Worm (Caenorhabditis elegans): Measurements from ENCODE around the gene C24H12.1.

DNA sequence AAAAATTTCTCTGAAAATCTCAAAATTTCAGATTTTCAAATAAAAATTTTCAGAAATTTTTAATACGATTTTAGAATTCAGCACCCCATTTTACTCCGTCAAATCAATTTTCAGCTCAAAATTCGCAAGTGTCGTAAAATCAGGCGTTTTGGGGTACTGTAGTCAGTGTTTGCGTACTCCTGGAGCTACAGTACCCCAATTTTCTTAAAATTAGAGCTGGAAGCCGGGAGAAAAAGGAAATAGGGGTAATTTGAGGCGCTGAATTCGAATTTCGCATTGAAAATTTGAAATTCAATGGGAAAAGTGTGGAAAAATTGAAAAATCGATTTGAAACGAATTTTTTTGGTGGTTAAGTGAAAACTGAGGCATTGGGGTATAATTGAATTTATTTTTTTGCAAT is 20.1 kb downstream of the C24H12.1 start:
- TF ChIP-seq skn-1 (tag; optimal IDR thresholded peaks at IDR 0.05) = no peak
- no peak for TF ChIP-seq ama-1 (optimal IDR thresholded peaks at IDR 0.05)
- no peak for TF ChIP-seq lin-39 (tag; optimal IDR thresholded peaks at IDR 0.05)
- TF ChIP-seq nhr-11 (tag; optimal IDR thresholded peaks at IDR 0.05) = no peak
